Fruit fly (Drosophila melanogaster) whole organism, embryonic: ENCODE results near the gene Df31.

Source experiments
- CG10209 ChIP-seq: fragments of 200-800 bp; sonication (Bioruptor generic); optimal IDR thresholded peaks from 3 replicates; lab custom pipeline; 2017; ENCODE audit warnings: missing biosample characterization, mild to moderate bottlenecking, missing genetic modification characterization, missing genetic modification reagents
- CG10267 ChIP-seq: fragments of 200-800 bp; sonication (Bioruptor generic); optimal IDR thresholded peaks from 2 replicates; lab custom pipeline; 2018; ENCODE audit warnings: missing biosample characterization, mild to moderate bottlenecking, missing genetic modification characterization, moderate library complexity
- CG12391 ChIP-seq: fragments of 200-800 bp; sonication (Bioruptor generic); optimal IDR thresholded peaks from 3 replicates; lab custom pipeline; 2018; ENCODE audit warnings: missing biosample characterization, mild to moderate bottlenecking, missing genetic modification characterization, moderate library complexity
- CG13894 ChIP-seq: fragments of 200-800 bp; sonication (Bioruptor generic); optimal IDR thresholded peaks from 3 replicates; lab custom pipeline; 2018; ENCODE audit warnings: missing biosample characterization, mild to moderate bottlenecking, missing genetic modification characterization, moderate library complexity
- CG14050 ChIP-seq: fragments of 200-800 bp; sonication (Bioruptor generic); IDR thresholded peaks from 3 replicates; pipeline ENCODE4 v1.3.6; 2022; ENCODE audit warnings: missing biosample characterization, missing genetic modification characterization
- CG14667 ChIP-seq: fragments of 200-800 bp; sonication (Bioruptor generic); IDR thresholded peaks from 2 replicates; pipeline ENCODE4 v1.3.6; 2022; ENCODE audit warnings: missing biosample characterization, missing genetic modification characterization
- CG15269 ChIP-seq: fragments of 200-800 bp; sonication (Bioruptor generic); optimal IDR thresholded peaks from 2 replicates; lab custom pipeline; 2018; ENCODE audit warnings: missing biosample characterization, mild to moderate bottlenecking, missing genetic modification characterization, moderate library complexity
- CG1602 ChIP-seq: fragments of 200-800 bp; sonication (Bioruptor generic); optimal IDR thresholded peaks from 3 replicates; lab custom pipeline; 2016; ENCODE audit warnings: missing biosample characterization, missing genetic modification characterization
- CG17568 ChIP-seq: fragments of 200-800 bp; sonication (Bioruptor generic); optimal IDR thresholded peaks from 2 replicates; lab custom pipeline; 2018; ENCODE audit warnings: missing biosample characterization, mild to moderate bottlenecking, missing genetic modification characterization, moderate library complexity
- CG2199 ChIP-seq: fragments of 200-800 bp; sonication (Bioruptor generic); IDR thresholded peaks from 3 replicates; pipeline ENCODE4 v1.3.6; 2022; ENCODE audit warnings: missing biosample characterization, missing genetic modification characterization
- CG31365 ChIP-seq: fragments of 200-800 bp; sonication (Bioruptor generic); optimal IDR thresholded peaks from 2 replicates; lab custom pipeline; 2018; ENCODE audit warnings: missing biosample characterization, mild to moderate bottlenecking, missing genetic modification characterization
- CG32767 ChIP-seq: fragments of 200-800 bp; sonication (Bioruptor generic); IDR thresholded peaks from 2 replicates; pipeline ENCODE4 v1.3.6; 2022; ENCODE audit warnings: missing biosample characterization, missing genetic modification characterization
- CG32772 ChIP-seq: fragments of 200-800 bp; sonication (Bioruptor generic); IDR thresholded peaks from 2 replicates; pipeline ENCODE4 v1.3.6; 2022; ENCODE audit warnings: missing biosample characterization, missing genetic modification characterization
- CG4360 ChIP-seq: fragments of 200-800 bp; sonication (Bioruptor generic); IDR thresholded peaks from 2 replicates; pipeline ENCODE4 v1.3.6; 2022; ENCODE audit warnings: missing biosample characterization, missing genetic modification characterization
- CG4424 ChIP-seq: fragments of 200-800 bp; sonication (Bioruptor generic); optimal IDR thresholded peaks from 3 replicates; lab custom pipeline; 2016; ENCODE audit warnings: missing biosample characterization, missing genetic modification characterization
- CG4854 ChIP-seq: fragments of 200-800 bp; sonication (Bioruptor generic); optimal IDR thresholded peaks from 2 replicates; lab custom pipeline; 2016; ENCODE audit warnings: missing biosample characterization, missing genetic modification characterization, inconsistent platforms
- CG5245 ChIP-seq: fragments of 200-800 bp; sonication (Bioruptor generic); optimal IDR thresholded peaks from 3 replicates; lab custom pipeline; 2016; ENCODE audit warnings: missing biosample characterization, missing genetic modification characterization
- CG6272 ChIP-seq: fragments of 200-800 bp; sonication (Bioruptor generic); IDR thresholded peaks from 2 replicates; pipeline ENCODE4 v1.3.6; 2022; ENCODE audit warnings: missing biosample characterization, missing genetic modification characterization
- CG6683 ChIP-seq: fragments of 200-800 bp; sonication (Bioruptor generic); optimal IDR thresholded peaks from 2 replicates; lab custom pipeline; 2017; ENCODE audit warnings: missing biosample characterization, mild to moderate bottlenecking, missing genetic modification characterization, missing genetic modification reagents
- CG6689 ChIP-seq: fragments of 200-800 bp; sonication (Bioruptor generic); IDR thresholded peaks from 2 replicates; pipeline ENCODE4 v1.3.6; 2022; ENCODE audit warnings: missing biosample characterization, missing genetic modification characterization
- CG7928 ChIP-seq: fragments of 200-800 bp; sonication (Bioruptor generic); optimal IDR thresholded peaks from 2 replicates; lab custom pipeline; 2017; ENCODE audit warnings: missing biosample characterization, mild to moderate bottlenecking, missing genetic modification characterization
- CG8290 ChIP-seq, 3 experiments: fragments of 200-800 bp; sonication (Bioruptor generic); optimal IDR thresholded peaks; 2 replicates each; lab custom pipeline; 2016 to 2019; ENCODE audit warnings: missing biosample characterization in 3 of 3, missing genetic modification characterization in 3 of 3, mild to moderate bottlenecking in 2 of 3, moderate library complexity in 1 of 3
- CG8478 ChIP-seq: fragments of >200 bp; optimal IDR thresholded peaks from 2 replicates; lab custom pipeline; 2018
- CG9727 ChIP-seq: fragments of 200-800 bp; sonication (Bioruptor generic); optimal IDR thresholded peaks from 3 replicates; lab custom pipeline; 2017; ENCODE audit warnings: missing biosample characterization, mild to moderate bottlenecking, missing genetic modification characterization
- CG9876 ChIP-seq: fragments of 200-800 bp; sonication (Bioruptor generic); optimal IDR thresholded peaks from 2 replicates; lab custom pipeline; 2016; ENCODE audit warnings: missing biosample characterization, missing genetic modification characterization
- CHES-1-like ChIP-seq: fragments of 200-800 bp; sonication (Bioruptor generic); optimal IDR thresholded peaks from 2 replicates; lab custom pipeline; 2016; ENCODE audit warnings: missing biosample characterization, missing genetic modification characterization
- CkIIα-i1 ChIP-seq: fragments of 200-800 bp; sonication (Bioruptor generic); IDR thresholded peaks from 2 replicates; pipeline ENCODE4 v1.3.6; 2022; ENCODE audit warnings: missing biosample characterization, missing genetic modification characterization
- E2f1 ChIP-seq: fragments of 200-800 bp; sonication (Bioruptor generic); IDR thresholded peaks from 2 replicates; pipeline ENCODE4 v1.3.6; 2022; ENCODE audit warnings: missing biosample characterization, missing genetic modification characterization
- Gug ChIP-seq: fragments of 200-800 bp; sonication (Bioruptor generic); IDR thresholded peaks from 4 replicates; pipeline ENCODE4 v1.3.6; 2022; ENCODE audit warnings: missing biosample characterization, missing genetic modification characterization
- Jarid2 ChIP-seq: fragments of 200-800 bp; sonication (Bioruptor generic); optimal IDR thresholded peaks from 3 replicates; lab custom pipeline; 2017; ENCODE audit warnings: mild to moderate bottlenecking, missing biosample characterization, missing genetic modification reagents, missing genetic modification characterization
- Lim3 ChIP-seq: fragments of 200-800 bp; sonication (Bioruptor generic); IDR thresholded peaks from 2 replicates; pipeline ENCODE4 v1.3.6; 2022; ENCODE audit warnings: missing biosample characterization, missing genetic modification characterization
- Lpt ChIP-seq: fragments of >200 bp; optimal IDR thresholded peaks from 2 replicates; lab custom pipeline; 2018; ENCODE audit warnings: missing biosample characterization, missing genetic modification characterization
- Rfx ChIP-seq: fragments of 200-800 bp; sonication (Bioruptor generic); IDR thresholded peaks from 2 replicates; pipeline ENCODE4 v1.3.6; 2022; ENCODE audit warnings: missing biosample characterization, missing genetic modification characterization
- chif ChIP-seq, 2 experiments: fragments of 200-800 bp; sonication (Bioruptor generic); optimal IDR thresholded peaks; 3 replicates each; lab custom pipeline; 2016; ENCODE audit warnings: missing biosample characterization in 2 of 2, missing genetic modification characterization in 2 of 2
- dati ChIP-seq: fragments of 200-800 bp; sonication (Bioruptor generic); IDR thresholded peaks from 2 replicates; pipeline ENCODE4 v1.3.6; 2022; ENCODE audit warnings: missing biosample characterization, missing genetic modification characterization
- grn ChIP-seq: fragments of 200-800 bp; sonication (Bioruptor generic); optimal IDR thresholded peaks from 3 replicates; lab custom pipeline; 2017; ENCODE audit warnings: missing biosample characterization, missing genetic modification characterization
- ind ChIP-seq: fragments of 200-800 bp; sonication (Bioruptor generic); optimal IDR thresholded peaks from 3 replicates; lab custom pipeline; 2016; ENCODE audit warnings: missing biosample characterization, missing genetic modification characterization
- inv ChIP-seq: fragments of 200-800 bp; sonication (Bioruptor generic); IDR thresholded peaks from 2 replicates; pipeline ENCODE4 v1.3.6; 2022; ENCODE audit warnings: missing biosample characterization, missing genetic modification characterization; ENCODE audit not compliant: partially characterized antibody
- jumu ChIP-seq: fragments of 200-800 bp; sonication (Bioruptor generic); optimal IDR thresholded peaks from 3 replicates; lab custom pipeline; 2016; ENCODE audit warnings: missing biosample characterization, missing genetic modification characterization
- knrl ChIP-seq: fragments of 200-800 bp; sonication (Bioruptor generic); IDR thresholded peaks from 3 replicates; pipeline ENCODE4 v1.3.6; 2022; ENCODE audit warnings: missing biosample characterization, missing genetic modification characterization; ENCODE audit not compliant: partially characterized antibody
- mld ChIP-seq: fragments of 200-800 bp; sonication (Bioruptor generic); IDR thresholded peaks from 3 replicates; pipeline ENCODE4 v1.3.6; 2022; ENCODE audit warnings: missing biosample characterization, missing genetic modification characterization; ENCODE audit not compliant: partially characterized antibody
- org-1 ChIP-seq: fragments of 200-800 bp; sonication (Bioruptor generic); optimal IDR thresholded peaks from 2 replicates; lab custom pipeline; 2017; ENCODE audit warnings: missing biosample characterization, missing genetic modification characterization
- pros ChIP-seq: fragments of 200-800 bp; sonication (Bioruptor generic); optimal IDR thresholded peaks from 3 replicates; lab custom pipeline; 2019; ENCODE audit warnings: missing biosample characterization, mild to moderate bottlenecking, missing genetic modification characterization, moderate library complexity
- repo ChIP-seq: fragments of 200-800 bp; sonication (Bioruptor generic); optimal IDR thresholded peaks from 2 replicates; lab custom pipeline; 2016; ENCODE audit warnings: missing biosample characterization, missing genetic modification characterization
- slbo ChIP-seq: fragments of 200-800 bp; sonication (Bioruptor generic); IDR thresholded peaks from 2 replicates; pipeline ENCODE4 v1.3.6; 2022; ENCODE audit warnings: missing biosample characterization, missing genetic modification characterization
- slp2 ChIP-seq: fragments of 200-800 bp; sonication (Bioruptor generic); optimal IDR thresholded peaks from 2 replicates; lab custom pipeline; 2016; ENCODE audit warnings: missing biosample characterization, missing genetic modification characterization
- sr ChIP-seq: fragments of 200-800 bp; sonication (Bioruptor generic); IDR thresholded peaks from 3 replicates; pipeline ENCODE4 v1.3.6; 2022; ENCODE audit warnings: missing biosample characterization, missing genetic modification characterization
- stwl ChIP-seq: fragments of 200-800 bp; sonication (Bioruptor generic); optimal IDR thresholded peaks from 3 replicates; lab custom pipeline; 2018; ENCODE audit warnings: missing biosample characterization, mild to moderate bottlenecking, missing genetic modification characterization, moderate library complexity
- unpg ChIP-seq: fragments of 200-800 bp; sonication (Bioruptor generic); optimal IDR thresholded peaks from 3 replicates; lab custom pipeline; 2018; ENCODE audit warnings: missing biosample characterization, mild to moderate bottlenecking, missing genetic modification characterization, moderate library complexity
- wdn ChIP-seq: fragments of 200-800 bp; sonication (Bioruptor generic); IDR thresholded peaks from 2 replicates; pipeline ENCODE4 v1.3.6; 2022; ENCODE audit warnings: missing biosample characterization, missing genetic modification characterization

Df31 gene

DNA sequence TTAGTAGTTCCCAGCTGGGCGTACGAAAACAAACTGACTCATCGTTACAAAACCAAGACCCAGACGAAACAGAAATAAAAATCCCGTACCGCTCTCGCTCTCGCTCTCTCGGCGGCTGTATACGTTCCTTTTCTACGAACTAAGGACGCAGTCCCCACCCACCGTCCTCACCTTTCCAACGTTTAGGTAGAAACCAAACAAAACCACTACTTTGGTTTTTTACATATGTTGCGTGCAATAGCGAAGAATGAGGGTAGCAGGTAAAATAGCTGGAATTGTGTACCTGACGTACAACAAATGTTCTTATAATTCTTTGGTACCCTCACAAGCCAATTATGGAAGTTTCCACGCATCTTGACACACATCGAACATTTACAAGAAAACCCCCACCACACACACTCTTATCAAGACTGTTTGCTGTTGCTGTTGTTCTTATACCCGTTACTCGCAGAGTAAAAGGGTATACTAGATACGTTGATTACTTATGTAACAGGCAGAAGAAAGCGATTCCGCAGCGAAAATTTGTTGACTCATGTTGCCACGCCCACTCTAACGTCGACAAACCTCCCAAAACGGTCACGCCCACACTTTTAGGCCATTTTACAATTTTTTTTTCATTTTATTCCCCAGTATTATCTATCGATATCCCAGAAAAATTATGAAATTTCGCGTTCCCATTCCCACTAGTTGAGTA, 10.8 kb downstream of the Df31 start (continued):
- TF ChIP-seq CG4360 (GFP tag; lab: Robert Waterston, UW) (0 out of 2 replicates have a peak, but pooled peaks have one; percentile 14), org-1 (no peak), CG4424 (GFP tag; lab: Kevin White, UChicago) (peak; percentile 40), CG32772 (no peak), chif (GFP tag; optimal IDR thresholded peaks at IDR 0.05; lab: Kevin White, UChicago) (peak in 1 of 2 experiments; percentile 52), CG5245 (GFP tag; lab: Kevin White, UChicago) (no peak), slp2 (peak; percentile 28), inv (no peak), CG14050 (GFP tag; lab: Robert Waterston, UW) (no peak), CG6689 (GFP tag; lab: Robert Waterston, UW) (no peak), unpg (peak; percentile 27), Lim3 (GFP tag; lab: Robert Waterston, UW) (no peak), sr (GFP tag; lab: Robert Waterston, UW) (no peak), CG4854 (GFP tag; lab: Kevin White, UChicago) (no peak), CG7928 (GFP tag; lab: Kevin White, UChicago) (no peak), CHES-1-like (GFP tag; lab: Kevin White, UChicago) (peak; percentile 38), CG6683 (GFP tag; lab: Kevin White, UChicago) (no peak), knrl (GFP tag; lab: Robert Waterston, UW) (no peak), Rfx (GFP tag; lab: Robert Waterston, UW) (0 out of 2 replicates have a peak, but pooled peaks have one; percentile 27), repo (GFP tag; lab: Kevin White, UChicago) (peak; percentile 4), CG1602 (GFP tag; lab: Kevin White, UChicago) (peak; percentile 25), mld (GFP tag; lab: Robert Waterston, UW) (no peak), pros (GFP tag; lab: Kevin White, UChicago) (peak; percentile 99), CG9876 (GFP tag; lab: Kevin White, UChicago) (no peak), Gug (peak; percentile 3; the same call in 1 of the 4 replicates), grn (peak; percentile 33), CG12391 (tag; lab: Kevin White, UChicago) (peak; percentile 9), CG10267 (tag; lab: Kevin White, UChicago) (peak; percentile 14), Lpt (GFP tag; lab: Kevin White, UChicago) (no peak), stwl (tag; lab: Kevin White, UChicago) (no peak), CG13894 (tag; lab: Kevin White, UChicago) (peak; percentile 34), CG32767 (GFP tag; lab: Robert Waterston, UW) (0 out of 2 replicates have a peak, but pooled peaks have one; percentile 33), slbo (GFP tag; lab: Robert Waterston, UW) (no peak; the same call in 1 of the 2 replicates), CG8478 (no peak), CG17568 (no peak), CG8290 (GFP tag; optimal IDR thresholded peaks at IDR 0.05; lab: Kevin White, UChicago) (no peak), CG8290 (tag; optimal IDR thresholded peaks at IDR 0.05; lab: Kevin White, UChicago) (peak in 1 of 2 experiments; percentile 51), wdn (GFP tag; lab: Robert Waterston, UW) (no peak), CG9727 (GFP tag; lab: Kevin White, UChicago) (peak; percentile 67), CG6272 (no peak), CG14667 (GFP tag; lab: Robert Waterston, UW) (no peak), CkIIα-i1 (GFP tag; lab: Robert Waterston, UW) (no peak), ind (GFP tag; lab: Kevin White, UChicago) (peak; percentile 32), CG10209 (GFP tag; lab: Kevin White, UChicago) (peak; percentile 23), CG15269 (tag; lab: Kevin White, UChicago) (no peak), jumu (peak; percentile 47), dati (no peak), Jarid2 (no peak), E2f1 (GFP tag; lab: Robert Waterston, UW) (0 out of 2 replicates have a peak, but pooled peaks have one; percentile 13), CG31365 (no peak), CG2199 (GFP tag; lab: Robert Waterston, UW) (peak; percentile 75; the same call in 2 of the 3 replicates)
